Fruit fly (Drosophila melanogaster) whole organism, wandering third instar larva: ENCODE measurements around the gene CG12692.

Source experiments
- CG9705 ChIP-seq: fragments of 200-800 bp; sonication (Bioruptor generic); optimal IDR thresholded peaks from 2 replicates; lab custom pipeline; 2018; ENCODE audit warnings: missing biosample characterization, mild to moderate bottlenecking, missing genetic modification characterization
- CrebA ChIP-seq: fragments of 200-800 bp; sonication (Bioruptor generic); optimal IDR thresholded peaks from 2 replicates; lab custom pipeline; 2016; ENCODE audit warnings: missing biosample characterization, mild to moderate bottlenecking, missing genetic modification characterization, borderline replicate concordance
- Hnf4 ChIP-seq: fragments of 200-800 bp; sonication (Bioruptor generic); optimal IDR thresholded peaks from 2 replicates; lab custom pipeline; 2016; ENCODE audit warnings: missing biosample characterization, mild to moderate bottlenecking, missing genetic modification characterization
- Myc ChIP-seq: fragments of >200 bp; optimal IDR thresholded peaks from 2 replicates; lab custom pipeline; 2017
- N ChIP-seq: fragments of >200 bp; optimal IDR thresholded peaks from 2 replicates; lab custom pipeline; 2018; ENCODE audit warnings: missing biosample characterization, missing external identifiers, missing genetic modification characterization
- Sp1 ChIP-seq: fragments of 200-800 bp; sonication (Bioruptor generic); optimal IDR thresholded peaks from 3 replicates; lab custom pipeline; 2019; ENCODE audit warnings: missing biosample characterization, mild to moderate bottlenecking, missing genetic modification characterization, moderate library complexity
- ey ChIP-seq: fragments of 200-800 bp; sonication (Bioruptor generic); optimal IDR thresholded peaks from 2 replicates; lab custom pipeline; 2016; ENCODE audit warnings: missing biosample characterization, missing genetic modification characterization
- fru ChIP-seq: fragments of 200-800 bp; sonication (Bioruptor generic); optimal IDR thresholded peaks from 3 replicates; lab custom pipeline; 2016; ENCODE audit warnings: missing biosample characterization, mild to moderate bottlenecking, missing genetic modification characterization
- lola ChIP-seq: fragments of >200 bp; optimal IDR thresholded peaks from 2 replicates; lab custom pipeline; 2017; ENCODE audit warnings: missing biosample characterization, missing genetic modification characterization
- woc ChIP-seq: sonication (Bioruptor generic); optimal IDR thresholded peaks from 2 replicates; lab custom pipeline; 2016; ENCODE audit warnings: missing biosample characterization, mild to moderate bottlenecking, missing genetic modification characterization

DNA sequence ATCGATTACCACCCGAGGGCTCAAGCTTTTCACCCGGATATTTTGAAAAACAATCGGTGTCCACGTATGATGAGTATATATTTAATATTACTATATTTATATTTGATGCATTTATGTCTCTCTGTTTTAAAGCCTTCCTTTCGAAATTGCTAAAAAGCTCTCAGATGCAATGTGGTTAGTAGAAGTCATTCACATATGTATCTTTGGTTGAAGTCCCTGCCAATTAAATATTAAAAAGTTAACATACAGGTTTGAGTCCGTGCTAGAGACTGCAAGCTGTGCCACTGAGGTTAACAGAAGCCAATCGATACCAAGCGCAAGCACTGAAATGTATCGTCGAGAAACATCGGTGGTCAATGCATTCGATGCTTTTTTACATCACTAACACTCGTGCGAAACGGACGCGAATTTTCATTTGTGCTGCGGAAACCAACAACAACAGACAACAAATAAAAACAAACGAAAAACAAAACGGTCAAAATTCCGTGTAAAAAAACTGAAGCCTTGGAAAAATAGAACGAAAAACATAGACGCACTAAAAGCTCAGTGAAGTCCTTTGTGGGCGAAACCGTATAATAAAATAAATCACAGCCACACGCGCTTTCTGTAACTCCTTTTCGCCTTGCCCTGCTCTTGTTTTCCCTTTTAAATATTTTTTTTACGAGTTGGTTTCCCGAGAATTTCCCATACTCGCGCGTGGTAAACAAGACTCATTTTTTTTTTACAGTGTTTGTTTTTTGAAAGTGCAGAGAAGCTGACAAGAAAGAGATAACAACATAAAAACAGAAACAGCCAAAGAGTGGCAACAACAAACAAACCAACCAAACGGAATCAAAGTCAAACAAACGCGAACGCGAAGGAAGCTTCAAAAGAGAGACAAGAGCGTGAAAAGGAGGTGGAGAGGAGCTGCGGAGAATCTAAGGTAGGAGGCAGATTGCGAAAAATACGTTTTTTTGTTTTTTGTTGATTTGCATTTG lies 20.4 kb upstream of the CG12692 start, which contains the start of gene norpA:
- no peak for TF ChIP-seq lola (GFP tag; lab: Kevin White, UChicago)
- no peak for TF ChIP-seq CG9705 (GFP tag; lab: Kevin White, UChicago)
- peak; percentile 24 for TF ChIP-seq woc (GFP tag; lab: Kevin White, UChicago)
- no peak for TF ChIP-seq CrebA
- peak; percentile 42 for TF ChIP-seq Sp1
- no peak for TF ChIP-seq Hnf4 (GFP tag; lab: Kevin White, UChicago)
- TF ChIP-seq ey (GFP tag; lab: Kevin White, UChicago), result peak; percentile 39
- no peak for TF ChIP-seq N (GFP tag; lab: Kevin White, UChicago)
- no peak for TF ChIP-seq Myc
- peak; percentile 67 for TF ChIP-seq fru (GFP tag; lab: Kevin White, UChicago)
